Worm (Caenorhabditis elegans) whole organism, L1 larva: ENCODE data around the gene F35E8.10.

Source experiments
- C16A3.4 ChIP-seq: fragments of 150-350 bp; optimal IDR thresholded peaks from 2 replicates; lab custom pipeline; 2014; ENCODE audit warnings: missing biosample characterization, missing genetic modification characterization
- C34B4.2 ChIP-seq: sonication (generic microtip); optimal IDR thresholded peaks from 2 replicates; lab custom pipeline; 2017; ENCODE audit warnings: mild to moderate bottlenecking, missing genetic modification characterization, missing compliant biosample characterization
- alr-1 ChIP-seq: fragments of 200-800 bp; sonication (Bioruptor generic); optimal IDR thresholded peaks from 2 replicates; lab custom pipeline; 2018; ENCODE audit warnings: borderline replicate concordance, mild to moderate bottlenecking, missing genetic modification characterization, missing compliant biosample characterization
- aly-2 ChIP-seq: fragments of 150-350 bp; optimal IDR thresholded peaks from 2 replicates; lab custom pipeline; 2014; ENCODE audit warnings: missing biosample characterization, missing genetic modification characterization
- blmp-1 ChIP-seq: fragments of 150-350 bp; optimal IDR thresholded peaks from 2 replicates; lab custom pipeline; 2014; ENCODE audit warnings: missing biosample characterization, missing genetic modification characterization
- ceh-63 ChIP-seq: fragments of 200-800 bp; sonication (Bioruptor generic); optimal IDR thresholded peaks from 2 replicates; lab custom pipeline; 2018; ENCODE audit warnings: mild to moderate bottlenecking, missing genetic modification characterization, missing compliant biosample characterization
- ceh-8 ChIP-seq: fragments of 200-800 bp; sonication (Bioruptor generic); optimal IDR thresholded peaks from 2 replicates; lab custom pipeline; 2018; ENCODE audit warnings: mild to moderate bottlenecking, missing genetic modification characterization, moderate library complexity, missing compliant biosample characterization
- ceh-82 ChIP-seq, 3 experiments: fragments of 150-350 bp in 1 of 3; sonication (generic microtip) in 2 of 3; optimal IDR thresholded peaks; 2 replicates each; lab custom pipeline; 2014 to 2017; ENCODE audit warnings: missing biosample characterization in 3 of 3, missing genetic modification characterization in 3 of 3
- ceh-90 ChIP-seq: sonication (generic microtip); optimal IDR thresholded peaks from 2 replicates; lab custom pipeline; 2016; ENCODE audit warnings: missing genetic modification characterization, missing compliant biosample characterization
- ces-1 ChIP-seq: fragments of 150-350 bp; optimal IDR thresholded peaks from 2 replicates; lab custom pipeline; 2014; ENCODE audit warnings: missing biosample characterization, missing genetic modification reagents, missing genetic modification characterization
- dpl-1 ChIP-seq, 3 experiments: fragments of 150-350 bp in 2 of 3; sonication (generic microtip) in 1 of 3; optimal IDR thresholded peaks; 2 replicates each; lab custom pipeline; 2014 to 2017; ENCODE audit warnings: missing biosample characterization in 3 of 3, missing genetic modification characterization in 3 of 3, missing genetic modification reagents in 3 of 3
- efl-3 ChIP-seq: fragments of 200-800 bp; sonication (Bioruptor generic); optimal IDR thresholded peaks from 2 replicates; lab custom pipeline; 2018; ENCODE audit warnings: mild to moderate bottlenecking, missing genetic modification characterization, missing compliant biosample characterization
- egl-13 ChIP-seq: sonication (generic microtip); optimal IDR thresholded peaks from 2 replicates; lab custom pipeline; 2016; ENCODE audit warnings: missing genotype, missing genetic modification reagents, missing genetic modification characterization, missing compliant biosample characterization
- elt-2 ChIP-seq: sonication (generic microtip); optimal IDR thresholded peaks from 2 replicates; lab custom pipeline; 2016; ENCODE audit warnings: missing genetic modification characterization, mild to moderate bottlenecking, inconsistent platforms, missing compliant biosample characterization, missing genetic modification reagents
- elt-3 ChIP-seq, 6 experiments: fragments of 150-350 bp in 1 of 6; sonication (generic microtip); optimal IDR thresholded peaks; 2 replicates each; lab custom pipeline; 2017 to 2018; ENCODE audit warnings: missing biosample characterization in 6 of 6, missing genetic modification characterization in 6 of 6, inconsistent platforms in 1 of 6
- fkh-4 ChIP-seq: sonication (generic microtip); optimal IDR thresholded peaks from 2 replicates; lab custom pipeline; 2016; ENCODE audit warnings: missing compliant biosample characterization, missing genetic modification characterization, borderline replicate concordance
- hpl-2 ChIP-seq: fragments of 150-350 bp; optimal IDR thresholded peaks from 2 replicates; lab custom pipeline; 2014; ENCODE audit warnings: missing biosample characterization, missing genetic modification reagents, missing genetic modification characterization
- isw-1 ChIP-seq: fragments of 200-800 bp; sonication (Bioruptor generic); IDR thresholded peaks from 2 replicates; pipeline ENCODE4 v1.3.6; 2022; ENCODE audit warnings: missing genetic modification characterization, missing compliant biosample characterization
- lin-13 ChIP-seq: fragments of 150-350 bp; optimal IDR thresholded peaks from 2 replicates; lab custom pipeline; 2014; ENCODE audit warnings: missing biosample characterization, missing genetic modification reagents, missing genetic modification characterization
- lin-14 ChIP-seq: fragments of 200-800 bp; sonication (Bioruptor generic); optimal IDR thresholded peaks from 2 replicates; lab custom pipeline; 2018; ENCODE audit warnings: mild to moderate bottlenecking, missing genetic modification characterization, moderate library complexity, missing compliant biosample characterization
- lin-39 ChIP-seq: fragments of 150-350 bp; optimal IDR thresholded peaks from 2 replicates; lab custom pipeline; 2014; ENCODE audit warnings: missing biosample characterization, missing genetic modification reagents, missing genetic modification characterization
- lsy-2 ChIP-seq, 2 experiments: fragments of 150-350 bp; optimal IDR thresholded peaks; 2 replicates each; lab custom pipeline; 2014; ENCODE audit warnings: missing biosample characterization in 2 of 2, missing genetic modification characterization in 2 of 2
- mef-2 ChIP-seq: fragments of 150-350 bp; optimal IDR thresholded peaks from 2 replicates; lab custom pipeline; 2014; ENCODE audit warnings: missing biosample characterization, missing genetic modification characterization
- mep-1 ChIP-seq: fragments of 150-350 bp; optimal IDR thresholded peaks from 2 replicates; lab custom pipeline; 2014; ENCODE audit warnings: missing biosample characterization, missing genetic modification characterization
- nhr-12 ChIP-seq: sonication (generic microtip); optimal IDR thresholded peaks from 2 replicates; lab custom pipeline; 2017; ENCODE audit warnings: missing biosample characterization, missing genetic modification characterization
- nhr-237 ChIP-seq: fragments of 150-350 bp; optimal IDR thresholded peaks from 2 replicates; lab custom pipeline; 2014; ENCODE audit warnings: missing biosample characterization, missing genetic modification characterization
- nhr-28 ChIP-seq: fragments of 150-350 bp; optimal IDR thresholded peaks from 2 replicates; lab custom pipeline; 2014; ENCODE audit warnings: missing biosample characterization, missing genetic modification characterization
- nhr-47 ChIP-seq: sonication (generic microtip); optimal IDR thresholded peaks from 2 replicates; lab custom pipeline; 2016; ENCODE audit warnings: mild to moderate bottlenecking, missing genetic modification characterization, moderate library complexity, missing compliant biosample characterization
- nhr-71 ChIP-seq: sonication (generic microtip); optimal IDR thresholded peaks from 2 replicates; lab custom pipeline; 2016; ENCODE audit warnings: mild to moderate bottlenecking, missing genetic modification characterization, moderate library complexity, missing compliant biosample characterization
- nhr-85 ChIP-seq: sonication (generic microtip); peaks from one replicate; lab custom pipeline; 2016; ENCODE audit warnings: missing genetic modification characterization, inconsistent platforms, missing compliant biosample characterization
- pag-3 ChIP-seq: sonication (generic microtip); optimal IDR thresholded peaks from 2 replicates; lab custom pipeline; 2017; ENCODE audit warnings: missing genetic modification characterization, mild to moderate bottlenecking, missing compliant biosample characterization, antibody characterized with exemption, borderline replicate concordance; ENCODE audit not compliant: insufficient read depth
- pax-3 ChIP-seq: fragments of 200-800 bp; sonication (Bioruptor generic); optimal IDR thresholded peaks from 2 replicates; lab custom pipeline; 2018; ENCODE audit warnings: mild to moderate bottlenecking, missing genetic modification characterization, moderate library complexity, missing compliant biosample characterization
- skn-1 ChIP-seq: fragments of 150-350 bp; optimal IDR thresholded peaks from 2 replicates; lab custom pipeline; 2014; ENCODE audit warnings: missing biosample characterization, missing genetic modification characterization
- sox-4 ChIP-seq: sonication (generic microtip); optimal IDR thresholded peaks from 2 replicates; lab custom pipeline; 2016; ENCODE audit warnings: missing genetic modification characterization, missing compliant biosample characterization
- swsn-7 ChIP-seq: sonication (generic microtip); optimal IDR thresholded peaks from 2 replicates; lab custom pipeline; 2016; ENCODE audit warnings: missing genetic modification characterization, missing compliant biosample characterization
- tlp-1 ChIP-seq: fragments of 150-350 bp; optimal IDR thresholded peaks from 2 replicates; lab custom pipeline; 2014; ENCODE audit warnings: missing biosample characterization, missing genetic modification characterization
- unc-130 ChIP-seq: fragments of 150-350 bp; optimal IDR thresholded peaks from 2 replicates; lab custom pipeline; 2017; ENCODE audit warnings: missing biosample characterization, missing genetic modification characterization, inconsistent platforms
- unc-30 ChIP-seq: sonication (generic microtip); optimal IDR thresholded peaks from 2 replicates; lab custom pipeline; 2017; ENCODE audit warnings: missing biosample characterization, missing genetic modification characterization
- unc-62 ChIP-seq: fragments of 150-350 bp; optimal IDR thresholded peaks from 2 replicates; lab custom pipeline; 2014; ENCODE audit warnings: missing biosample characterization, missing genetic modification reagents, missing genetic modification characterization
- unc-86 ChIP-seq: sonication (generic microtip); optimal IDR thresholded peaks from 2 replicates; lab custom pipeline; 2016; ENCODE audit warnings: missing genetic modification characterization, missing compliant biosample characterization
- xbp-1 ChIP-seq: sonication (generic microtip); optimal IDR thresholded peaks from 2 replicates; lab custom pipeline; 2016; ENCODE audit warnings: missing genetic modification characterization, missing compliant biosample characterization
- ztf-11 ChIP-seq, 2 experiments: sonication (generic microtip); optimal IDR thresholded peaks; 2 replicates each; lab custom pipeline; 2016 to 2017; ENCODE audit warnings: missing genetic modification characterization in 2 of 2, missing biosample characterization in 1 of 2, missing compliant biosample characterization in 1 of 2
- ztf-4 ChIP-seq: fragments of 150-350 bp; optimal IDR thresholded peaks from 2 replicates; lab custom pipeline; 2014; ENCODE audit warnings: missing biosample characterization, missing genetic modification characterization

F35E8.10 gene

DNA sequence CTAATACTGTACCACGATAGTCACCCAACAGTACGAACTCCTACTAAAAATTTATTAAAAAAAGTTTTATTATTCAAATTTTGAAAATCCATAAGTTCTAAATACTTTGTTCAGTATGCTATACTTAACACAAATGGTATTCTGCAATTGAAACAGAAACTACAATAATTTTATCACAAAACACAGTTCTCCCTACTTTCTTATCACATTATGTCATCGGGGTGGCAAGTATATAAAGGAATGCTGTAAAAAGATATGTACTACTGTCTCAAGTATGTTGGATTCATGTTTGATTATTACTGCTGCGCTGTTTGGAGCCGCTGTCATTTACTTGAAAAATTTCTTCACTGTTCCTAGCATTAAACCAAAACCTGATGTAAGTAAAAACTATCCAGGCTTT lies 929 bp upstream of the F35E8.10 start, which contains the start of gene cdr-1:
TSS of gene cdr-1 (plus strand) at position 208 of the 400 bp plus-strand sequence.
- TF ChIP-seq elt-3 (tag; optimal IDR thresholded peaks at IDR 0.05; lab: Kevin White, UChicago): peak in 1 of 6 experiments; percentile 11
- no peak for TF ChIP-seq ceh-63 (GFP tag; lab: Kevin White, UChicago)

DNA sequence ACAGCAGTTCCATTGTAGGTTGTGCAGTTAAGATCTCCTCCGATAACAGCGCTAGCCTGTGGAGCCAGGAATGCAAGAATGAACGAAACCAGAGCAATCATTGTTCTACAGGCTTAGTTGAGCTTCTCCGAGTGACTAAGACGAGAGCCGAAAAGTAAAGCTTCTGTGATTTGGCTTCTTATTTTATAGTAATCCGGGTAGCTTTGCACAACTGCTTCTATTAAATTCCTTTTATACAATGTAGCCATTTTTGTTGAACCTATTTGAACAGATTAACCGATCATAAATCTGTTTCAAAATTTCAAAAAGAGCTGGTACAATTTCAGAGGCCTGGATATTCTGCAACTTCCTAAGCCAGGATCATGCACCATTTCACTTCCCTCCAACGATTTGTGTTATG lies 2.7 kb downstream of the F35E8.10 start, which contains the start of gene F35E8.9:
TSS of gene F35E8.9 (minus strand) at position 101 of the 400 bp plus-strand sequence.
- TF ChIP-seq ztf-11 (tag; optimal IDR thresholded peaks at IDR 0.05; lab: Kevin White, UChicago) (no peak), ztf-4 (tag; lab: Kevin White, UChicago) (no peak), lin-39 (tag; lab: Kevin White, UChicago) (no peak), pag-3 (tag; lab: Kevin White, UChicago) (no peak), pax-3 (tag; lab: Kevin White, UChicago) (no peak), elt-2 (tag; lab: Kevin White, UChicago) (no peak), dpl-1 (GFP tag; optimal IDR thresholded peaks at IDR 0.05; lab: Kevin White, UChicago) (no peak), sox-4 (no peak), lsy-2 (tag; optimal IDR thresholded peaks at IDR 0.05; lab: Kevin White, UChicago) (no peak), lin-14 (GFP tag; lab: Kevin White, UChicago) (no peak), ces-1 (GFP tag; lab: Kevin White, UChicago) (no peak), C16A3.4 (no peak), efl-3 (GFP tag; lab: Kevin White, UChicago) (no peak), aly-2 (tag; lab: Kevin White, UChicago) (no peak)

DNA sequence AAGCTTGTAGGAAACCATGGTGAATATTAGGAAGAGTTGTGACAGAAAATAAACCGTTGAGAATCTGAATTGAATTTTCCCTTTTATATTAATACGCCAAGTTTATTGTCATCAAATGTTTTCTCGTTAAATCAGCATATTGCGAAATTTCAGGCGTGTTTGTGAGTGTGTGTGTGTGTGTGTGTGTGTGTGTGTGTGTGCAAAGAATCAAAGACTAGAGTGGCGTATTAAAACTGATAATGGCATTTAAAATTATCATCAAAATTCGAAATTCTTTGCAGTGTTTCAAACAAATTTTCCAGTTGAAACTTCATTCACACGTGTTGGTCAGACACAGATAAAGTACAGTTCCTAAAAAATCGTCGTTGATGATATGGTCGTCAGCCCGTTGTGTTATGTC lies 4.3 kb downstream of the F35E8.10 start, which contains the start of gene gst-38:
TSS of gene gst-38 (minus strand) at position 152 of the 400 bp plus-strand sequence.
- peak; percentile 85 for TF ChIP-seq elt-2 (tag; lab: Kevin White, UChicago)
- TF ChIP-seq xbp-1 (tag; lab: Kevin White, UChicago): no peak

DNA sequence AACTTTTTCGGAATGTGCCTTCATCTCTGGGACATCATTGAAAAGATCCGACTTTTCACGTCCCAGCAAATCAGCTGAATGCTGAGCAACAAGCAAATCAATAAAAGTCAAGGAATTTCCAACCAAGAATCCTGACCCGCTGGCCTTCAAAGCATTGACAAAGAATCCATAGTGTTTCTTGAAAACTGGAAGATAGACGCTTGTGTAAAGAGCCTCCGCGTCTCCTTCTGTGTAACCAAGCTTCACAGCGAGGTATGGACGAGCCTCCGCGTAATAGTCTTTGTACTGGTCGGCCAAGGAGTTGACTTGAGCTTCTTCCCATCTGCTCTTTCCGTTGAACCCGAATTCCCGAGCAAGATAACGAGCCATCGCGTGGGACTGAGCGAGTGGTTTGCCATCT lies 4.9 kb downstream of the F35E8.10 start:
- TF ChIP-seq ztf-11 (tag; optimal IDR thresholded peaks at IDR 0.05; lab: Kevin White, UChicago) (no peak), ceh-90 (tag; lab: Kevin White, UChicago) (no peak), efl-3 (GFP tag; lab: Kevin White, UChicago) (no peak), nhr-47 (tag; lab: Kevin White, UChicago) (no peak), tlp-1 (tag; lab: Kevin White, UChicago) (no peak), C34B4.2 (no peak), isw-1 (GFP tag; lab: Robert Waterston, UW) (no peak), hpl-2 (GFP tag; lab: Kevin White, UChicago) (no peak), pag-3 (tag; lab: Kevin White, UChicago) (no peak), unc-62 (no peak), mef-2 (no peak)

DNA sequence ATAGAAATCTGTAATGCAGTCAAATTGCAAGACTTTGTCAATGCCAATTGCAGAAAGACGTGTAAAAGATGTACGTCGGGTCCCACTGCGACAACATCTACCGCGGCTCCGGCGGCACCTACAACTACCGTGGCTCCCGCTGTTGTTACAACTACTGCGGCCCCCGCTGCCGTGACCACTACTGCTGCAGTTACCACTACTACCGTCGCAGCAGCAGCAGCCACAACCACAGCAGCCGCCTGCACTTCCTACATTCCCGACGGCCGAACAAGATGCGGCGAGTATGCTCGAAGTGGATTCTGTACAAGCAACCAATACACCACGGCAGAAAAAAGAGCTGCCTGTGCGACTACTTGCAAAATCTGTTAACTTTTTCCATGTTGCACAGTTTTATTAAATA lies 5.4 kb downstream of the F35E8.10 start:
- TF ChIP-seq unc-86 (tag; lab: Kevin White, UChicago): no peak
- TF ChIP-seq ceh-90 (tag; lab: Kevin White, UChicago): no peak
- no peak for TF ChIP-seq unc-30 (tag; lab: Kevin White, UChicago)
- no peak for TF ChIP-seq nhr-12 (tag; lab: Kevin White, UChicago)
- TF ChIP-seq ceh-8: no peak

DNA sequence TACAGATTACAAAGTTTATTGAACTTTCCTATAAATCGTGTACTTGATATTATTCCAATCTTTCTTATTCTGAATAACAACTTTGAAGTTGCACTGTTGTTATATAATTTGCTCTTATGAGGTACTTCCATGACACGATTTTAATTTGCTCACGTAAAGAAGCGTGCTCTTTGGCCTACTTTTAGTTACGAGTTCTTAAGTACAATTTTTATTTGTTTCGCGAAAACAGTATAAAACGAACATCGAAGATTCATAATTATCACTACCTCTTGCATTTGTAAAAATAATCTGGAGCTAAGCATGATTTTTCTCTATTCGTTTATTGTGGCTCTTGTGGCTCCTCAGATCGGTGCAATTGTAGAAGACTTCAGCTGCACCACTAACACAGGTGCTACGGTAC lies 6.5 kb downstream of the F35E8.10 start, which contains the start of gene F35E8.7:
TSS of gene F35E8.7 (plus strand) at position 301 of the 400 bp plus-strand sequence.
- TF ChIP-seq elt-3 (tag; optimal IDR thresholded peaks at IDR 0.05; lab: Kevin White, UChicago) (no peak), nhr-71 (no peak), alr-1 (no peak), nhr-85 (tag; lab: Kevin White, UChicago) (no peak), aly-2 (tag; lab: Kevin White, UChicago) (no peak), nhr-237 (tag; lab: Kevin White, UChicago) (no peak), pag-3 (tag; lab: Kevin White, UChicago) (no peak), lin-13 (GFP tag; lab: Kevin White, UChicago) (no peak), nhr-28 (tag; lab: Kevin White, UChicago) (no peak), blmp-1 (tag; lab: Kevin White, UChicago) (no peak), unc-130 (tag; lab: Kevin White, UChicago) (no peak), mep-1 (tag; lab: Kevin White, UChicago) (no peak), swsn-7 (no peak), egl-13 (tag; lab: Kevin White, UChicago) (no peak), sox-4 (no peak), skn-1 (no peak), fkh-4 (tag; lab: Kevin White, UChicago) (no peak), ceh-82 (tag; optimal IDR thresholded peaks at IDR 0.05; lab: Kevin White, UChicago) (no peak)
